Fruit fly (Drosophila melanogaster): Measurements from ENCODE around the gene Cpr30F.

dm6 chr2L:9907320-9908256, 25.4 kb downstream of the Cpr30F start:
- TF ChIP-seq psq (optimal IDR thresholded peaks at IDR 0.05) = no peak
- TF ChIP-seq ttk (optimal IDR thresholded peaks at IDR 0.05) = no peak
- TF ChIP-seq h (optimal IDR thresholded peaks at IDR 0.05) = no peak
- TF ChIP-seq Myc (optimal IDR thresholded peaks at IDR 0.05) = no peak
- no peak for TF ChIP-seq insv (optimal IDR thresholded peaks at IDR 0.05)
- no peak for TF ChIP-seq Sin3A (optimal IDR thresholded peaks at IDR 0.05)

Measured in Kc167 (cell line).